Fruit fly (Drosophila melanogaster) whole organism, embryonic: Measurements from ENCODE around the gene scramb2.

ENCODE experiments used
- grn ChIP-seq: fragments of 200-800 bp; sonication (Bioruptor generic); optimal IDR thresholded peaks from 3 replicates; lab custom pipeline; 2017; ENCODE audit warnings: missing biosample characterization, missing genetic modification characterization
- psq ChIP-seq: fragments of 200-800 bp; sonication (Bioruptor generic); optimal IDR thresholded peaks from 2 replicates; lab custom pipeline; 2017; ENCODE audit warnings: missing biosample characterization, missing genetic modification characterization

DNA sequence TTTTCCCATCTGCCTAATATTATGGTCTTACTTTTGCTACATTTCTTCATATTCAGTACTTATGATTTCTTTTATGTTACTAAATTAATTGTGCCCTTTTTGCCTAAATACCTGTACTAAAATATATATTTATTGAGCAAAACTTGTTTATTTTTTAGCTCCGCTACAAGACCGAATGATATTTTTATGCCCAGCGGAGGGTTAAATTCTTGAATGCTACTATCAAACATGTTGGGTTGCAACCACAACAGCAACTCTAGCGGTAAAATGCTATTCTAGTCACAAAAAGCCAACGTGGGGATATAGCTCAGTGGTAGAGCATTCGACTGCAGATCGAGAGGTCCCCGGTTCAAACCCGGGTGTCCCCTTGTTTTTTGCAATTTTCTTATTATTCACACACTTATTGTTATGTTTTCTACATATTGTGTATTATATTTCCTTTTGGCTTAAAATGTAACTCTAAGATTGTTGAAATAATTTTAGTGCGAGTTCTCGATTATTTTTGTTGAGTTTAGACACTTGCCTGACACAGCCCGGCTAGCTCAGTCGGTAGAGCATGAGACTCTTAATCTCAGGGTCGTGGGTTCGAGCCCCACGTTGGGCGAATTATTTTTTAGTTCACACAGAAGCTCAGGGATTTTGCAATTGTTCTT is 49.6 kb upstream of the scramb2 start:
- TF ChIP-seq grn (GFP tag; lab: Kevin White, UChicago) (no peak), psq (GFP tag; lab: Kevin White, UChicago) (no peak)
